Fruit fly (Drosophila melanogaster) whole organism, adult: ENCODE data around the gene CG4080.

Experiments
- CG11617 ChIP-seq: fragments of 200-800 bp; sonication (Bioruptor generic); optimal IDR thresholded peaks from 2 replicates; lab custom pipeline; 2017; ENCODE audit warnings: mild to moderate bottlenecking, missing biosample characterization, missing genetic modification reagents, missing genetic modification characterization
- CG12768 ChIP-seq: fragments of 200-800 bp; sonication (Bioruptor generic); optimal IDR thresholded peaks from 2 replicates; lab custom pipeline; 2017; ENCODE audit warnings: missing biosample characterization, missing genetic modification characterization, mild to moderate bottlenecking, moderate library complexity, missing genetic modification reagents
- CG14711 ChIP-seq: fragments of 200-800 bp; sonication (Bioruptor generic); optimal IDR thresholded peaks from 2 replicates; lab custom pipeline; 2018; ENCODE audit warnings: missing biosample characterization, mild to moderate bottlenecking, missing genetic modification characterization, moderate library complexity
- CG1620 ChIP-seq: fragments of 200-800 bp; sonication (Bioruptor generic); optimal IDR thresholded peaks from 2 replicates; lab custom pipeline; 2016; ENCODE audit warnings: missing biosample characterization, missing genetic modification characterization
- CG33017 ChIP-seq: fragments of 200-800 bp; sonication (Bioruptor generic); optimal IDR thresholded peaks from 2 replicates; lab custom pipeline; 2018; ENCODE audit warnings: missing biosample characterization, mild to moderate bottlenecking, missing genetic modification characterization, moderate library complexity
- CG5204 ChIP-seq: fragments of 200-800 bp; sonication (Bioruptor generic); optimal IDR thresholded peaks from 2 replicates; lab custom pipeline; 2016; ENCODE audit warnings: missing biosample characterization, missing genetic modification characterization
- CG7045 ChIP-seq: fragments of 200-800 bp; sonication (Bioruptor generic); optimal IDR thresholded peaks from 2 replicates; lab custom pipeline; 2017; ENCODE audit warnings: missing biosample characterization, mild to moderate bottlenecking, missing genetic modification characterization
- CG7101 ChIP-seq: fragments of 200-800 bp; sonication (Bioruptor generic); optimal IDR thresholded peaks from 2 replicates; lab custom pipeline; 2018; ENCODE audit warnings: missing biosample characterization, mild to moderate bottlenecking, missing genetic modification characterization, moderate library complexity
- Clk ChIP-seq: fragments of 200-800 bp; sonication (Bioruptor generic); optimal IDR thresholded peaks from 2 replicates; lab custom pipeline; 2017; ENCODE audit warnings: missing biosample characterization, missing genetic modification characterization
- Crg-1 ChIP-seq: fragments of 200-800 bp; sonication (Bioruptor generic); optimal IDR thresholded peaks from 2 replicates; lab custom pipeline; 2016; ENCODE audit warnings: missing biosample characterization, missing genetic modification characterization
- Hr96 ChIP-seq: fragments of 200-800 bp; sonication (Bioruptor generic); optimal IDR thresholded peaks from 2 replicates; lab custom pipeline; 2016; ENCODE audit warnings: missing biosample characterization, missing genetic modification characterization
- Mnt ChIP-seq: fragments of 200-800 bp; sonication (Bioruptor generic); optimal IDR thresholded peaks from 2 replicates; lab custom pipeline; 2016; ENCODE audit warnings: missing biosample characterization, mild to moderate bottlenecking, missing genetic modification characterization
- bab1 ChIP-seq: fragments of 200-800 bp; sonication (Bioruptor generic); optimal IDR thresholded peaks from 3 replicates; lab custom pipeline; 2019; ENCODE audit warnings: missing biosample characterization, mild to moderate bottlenecking, missing genetic modification characterization, moderate library complexity
- cic ChIP-seq: fragments of 200-800 bp; sonication (Bioruptor generic); optimal IDR thresholded peaks from 2 replicates; lab custom pipeline; 2017; ENCODE audit warnings: missing biosample characterization, mild to moderate bottlenecking, missing genetic modification characterization, moderate library complexity
- cnc ChIP-seq, 2 experiments: fragments of >200 bp; optimal IDR thresholded peaks; 2 replicates each; lab custom pipeline; 2017
- kay ChIP-seq: fragments of 200-800 bp; sonication (Bioruptor generic); peaks from one replicate; lab custom pipeline; 2016; ENCODE audit warnings: missing biosample characterization, missing genetic modification characterization, borderline replicate concordance
- ovo ChIP-seq: fragments of 200-800 bp; sonication (Bioruptor generic); optimal IDR thresholded peaks from 2 replicates; lab custom pipeline; 2016; ENCODE audit warnings: missing biosample characterization, missing genetic modification characterization
- pad ChIP-seq: fragments of 200-800 bp; sonication (Bioruptor generic); optimal IDR thresholded peaks from 3 replicates; lab custom pipeline; 2017; ENCODE audit warnings: missing biosample characterization, missing genetic modification characterization, mild to moderate bottlenecking, moderate library complexity, missing genetic modification reagents
- tj ChIP-seq: fragments of 200-800 bp; sonication (Bioruptor generic); optimal IDR thresholded peaks from 3 replicates; lab custom pipeline; 2017; ENCODE audit warnings: missing biosample characterization, mild to moderate bottlenecking, missing genetic modification characterization, moderate library complexity
- toe ChIP-seq: fragments of 200-800 bp; sonication (Bioruptor generic); optimal IDR thresholded peaks from 2 replicates; lab custom pipeline; 2016; ENCODE audit warnings: missing biosample characterization, missing genetic modification characterization

The CG4080 gene

DNA sequence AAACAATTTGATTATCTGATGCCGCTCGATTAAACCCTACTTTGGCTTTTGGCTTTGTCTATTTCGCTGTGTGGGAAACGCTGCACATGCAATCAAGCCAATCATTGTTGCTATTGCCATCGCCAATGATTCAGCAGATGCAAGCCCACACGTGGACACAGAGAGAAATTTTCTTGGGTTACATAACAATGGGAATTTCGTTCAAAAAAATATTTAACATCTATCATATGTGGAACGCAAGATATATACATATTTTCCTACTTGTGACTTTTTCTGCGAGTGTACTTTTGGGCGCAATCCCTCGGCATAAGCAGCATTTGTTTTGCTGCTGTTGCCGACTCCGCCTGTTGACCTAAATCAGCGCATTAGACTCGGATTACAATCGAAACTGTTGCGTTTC is 20.3 kb upstream of the CG4080 start:
- no peak for TF ChIP-seq CG1620 (GFP tag; lab: Kevin White, UChicago)
- peak; percentile 40 to 63 for TF ChIP-seq cnc (optimal IDR thresholded peaks at IDR 0.05; lab: Kevin White, UChicago)
- peak; percentile 35 for TF ChIP-seq CG5204 (GFP tag; lab: Kevin White, UChicago)
- TF ChIP-seq CG14711 (tag; lab: Kevin White, UChicago) = no peak
- TF ChIP-seq CG12768 (GFP tag; lab: Kevin White, UChicago) = peak; percentile 24
- no peak for TF ChIP-seq cic (GFP tag; lab: Kevin White, UChicago)
- TF ChIP-seq Hr96 (GFP tag; lab: Kevin White, UChicago) = peak; percentile 38
- peak; percentile 41 for TF ChIP-seq bab1 (GFP tag; lab: Kevin White, UChicago)
- TF ChIP-seq tj = peak; percentile 54
- no peak for TF ChIP-seq toe (GFP tag; lab: Kevin White, UChicago)

DNA sequence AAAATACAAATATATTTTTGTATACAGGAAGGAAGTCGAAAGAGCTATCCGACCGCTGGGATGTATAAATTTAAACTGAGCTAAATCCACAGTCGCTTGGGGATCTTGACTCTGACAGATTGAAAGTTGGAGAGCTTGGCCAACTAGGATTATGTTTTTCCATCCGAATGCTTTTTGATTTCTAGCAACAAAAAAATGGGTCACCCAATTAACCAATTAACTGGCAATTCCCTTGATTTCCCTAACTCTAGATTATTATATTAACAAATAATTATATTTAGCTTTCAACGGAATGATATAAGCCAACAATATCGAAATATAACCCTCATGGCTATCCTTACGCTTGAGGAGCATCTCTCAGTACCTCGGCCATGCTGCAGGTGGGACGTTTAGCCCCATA is 18.3 kb upstream of the CG4080 start, which contains the start of gene CG3982:
TSS of gene CG3982 (minus strand) at position 101 of the 400 bp plus-strand sequence.
- TF ChIP-seq CG5204 (GFP tag; lab: Kevin White, UChicago) (no peak), Hr96 (GFP tag; lab: Kevin White, UChicago) (no peak), Mnt (no peak), cnc (optimal IDR thresholded peaks at IDR 0.05; lab: Kevin White, UChicago) (no peak), kay (no peak), CG12768 (GFP tag; lab: Kevin White, UChicago) (no peak)

DNA sequence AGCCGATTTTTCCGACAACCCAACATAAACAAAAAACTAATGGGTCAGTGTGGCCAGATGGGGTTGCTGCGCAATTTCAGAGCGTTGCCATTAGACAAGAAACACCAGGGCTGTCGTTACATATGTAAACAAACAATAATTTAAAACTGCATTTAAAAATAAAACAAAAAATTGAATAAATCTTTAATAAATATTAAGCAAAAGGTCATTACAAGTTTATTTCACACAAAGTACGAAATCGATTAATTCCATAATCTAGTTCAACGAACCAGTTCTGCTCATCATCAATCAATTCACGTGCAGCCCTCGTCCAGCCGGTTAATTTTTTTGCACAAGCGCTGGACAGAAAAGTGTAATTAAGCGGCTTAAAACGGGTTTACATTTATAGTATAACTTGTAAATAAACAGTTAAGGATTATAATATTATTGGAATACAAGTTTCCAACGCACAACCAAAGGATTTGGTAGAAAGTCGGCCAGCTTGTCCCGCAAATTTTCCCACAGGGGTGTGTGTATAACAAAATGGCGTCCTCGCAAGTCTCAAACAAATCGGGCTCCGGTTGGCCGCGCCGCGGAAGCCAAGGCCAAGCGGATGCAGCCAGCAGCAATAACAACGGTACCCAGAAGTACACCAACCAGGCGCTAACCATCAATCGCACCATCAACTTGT is 11.9 kb upstream of the CG4080 start, which contains the start of the genes CG4022 and Cpsf5:
TSS of gene CG4022 (minus strand) at position 79 of the 670 bp plus-strand sequence.
TSS of gene Cpsf5 (plus strand) at position 285 of the 670 bp plus-strand sequence.
- TF ChIP-seq tj (peak; percentile 72), CG7101 (tag; lab: Kevin White, UChicago) (peak; percentile 88), ovo (GFP tag; lab: Kevin White, UChicago) (peak; percentile 74), CG7045 (GFP tag; lab: Kevin White, UChicago) (peak; percentile 83), bab1 (GFP tag; lab: Kevin White, UChicago) (peak; percentile 80), CG14711 (tag; lab: Kevin White, UChicago) (peak; percentile 85), Crg-1 (GFP tag; lab: Kevin White, UChicago) (peak; percentile 77), CG1620 (GFP tag; lab: Kevin White, UChicago) (peak; percentile 84), CG11617 (GFP tag; lab: Kevin White, UChicago) (peak; percentile 90), pad (GFP tag; lab: Kevin White, UChicago) (peak; percentile 61), CG33017 (peak; percentile 84), cnc (optimal IDR thresholded peaks at IDR 0.05; lab: Kevin White, UChicago) (no peak), Hr96 (GFP tag; lab: Kevin White, UChicago) (no peak), toe (GFP tag; lab: Kevin White, UChicago) (peak; percentile 91), CG12768 (GFP tag; lab: Kevin White, UChicago) (peak; percentile 78), cic (GFP tag; lab: Kevin White, UChicago) (peak; percentile 66), kay (peak; percentile 87), Mnt (peak; percentile 89), Clk (GFP tag; lab: Kevin White, UChicago) (peak; percentile 62), CG5204 (GFP tag; lab: Kevin White, UChicago) (no peak)

DNA sequence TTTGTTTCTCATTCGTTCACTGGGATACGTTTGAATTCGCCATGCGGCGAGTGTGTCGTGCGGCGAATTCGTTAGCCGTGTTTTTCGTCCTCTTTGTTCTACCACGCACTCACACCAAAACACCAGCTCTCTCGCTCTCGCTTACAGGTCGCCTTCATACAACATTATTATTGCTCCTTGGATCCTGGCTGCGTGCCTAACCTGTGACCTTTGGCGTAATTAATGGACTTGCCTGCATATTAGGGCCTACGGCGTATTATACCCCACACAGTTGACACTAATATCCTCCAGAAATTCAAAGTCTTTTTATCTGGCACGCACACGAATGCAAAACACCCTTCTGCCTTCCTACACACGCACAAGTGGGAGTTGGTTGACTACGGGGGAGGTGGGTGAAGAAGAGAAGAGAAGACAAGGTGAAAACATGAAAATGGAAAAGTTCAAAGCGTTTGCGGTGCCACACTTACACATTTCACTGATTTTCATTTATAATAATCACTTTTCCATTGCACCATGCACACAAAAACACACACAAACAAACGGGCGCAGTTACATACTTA is 11.1 kb upstream of the CG4080 start:
- TF ChIP-seq CG14711 (tag; lab: Kevin White, UChicago) (no peak), CG5204 (GFP tag; lab: Kevin White, UChicago) (no peak), cic (GFP tag; lab: Kevin White, UChicago) (no peak), cnc (optimal IDR thresholded peaks at IDR 0.05; lab: Kevin White, UChicago) (no peak), pad (GFP tag; lab: Kevin White, UChicago) (no peak), ovo (GFP tag; lab: Kevin White, UChicago) (no peak), CG7045 (GFP tag; lab: Kevin White, UChicago) (no peak), CG12768 (GFP tag; lab: Kevin White, UChicago) (no peak), tj (no peak), CG11617 (GFP tag; lab: Kevin White, UChicago) (no peak), bab1 (GFP tag; lab: Kevin White, UChicago) (no peak), CG33017 (no peak), Hr96 (GFP tag; lab: Kevin White, UChicago) (no peak), CG1620 (GFP tag; lab: Kevin White, UChicago) (no peak)

DNA sequence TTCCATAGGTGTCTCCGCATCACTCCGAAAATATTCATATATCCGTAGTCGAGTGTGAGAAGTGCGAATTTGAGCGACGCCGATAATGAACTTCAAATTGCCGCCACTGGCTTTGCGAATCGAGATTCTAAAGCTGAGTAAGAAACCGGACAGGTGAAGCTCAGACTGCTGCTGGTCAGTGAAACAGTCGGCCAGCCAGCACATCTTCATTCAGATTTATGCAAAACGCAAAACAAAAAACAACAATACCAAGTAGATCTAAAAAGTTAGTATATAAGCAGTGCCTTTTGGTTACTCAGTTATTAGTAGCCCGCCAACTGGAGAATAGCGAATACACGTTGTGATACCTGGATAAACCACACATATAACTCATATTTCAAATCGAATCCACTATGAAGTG is 5.5 kb upstream of the CG4080 start, which contains the start of gene Cpr67B:
TSS of gene Cpr67B (plus strand) at position 301 of the 400 bp plus-strand sequence.
- no peak for TF ChIP-seq ovo (GFP tag; lab: Kevin White, UChicago)
- TF ChIP-seq Hr96 (GFP tag; lab: Kevin White, UChicago) = no peak
- no peak for TF ChIP-seq cic (GFP tag; lab: Kevin White, UChicago)
- TF ChIP-seq CG14711 (tag; lab: Kevin White, UChicago) = no peak
- no peak for TF ChIP-seq CG1620 (GFP tag; lab: Kevin White, UChicago)
- TF ChIP-seq toe (GFP tag; lab: Kevin White, UChicago) = no peak
- TF ChIP-seq cnc (optimal IDR thresholded peaks at IDR 0.05; lab: Kevin White, UChicago) = no peak
- TF ChIP-seq CG12768 (GFP tag; lab: Kevin White, UChicago) = no peak
